Worm (Caenorhabditis elegans): ENCODE results near the gene eyg-1.

DNA sequence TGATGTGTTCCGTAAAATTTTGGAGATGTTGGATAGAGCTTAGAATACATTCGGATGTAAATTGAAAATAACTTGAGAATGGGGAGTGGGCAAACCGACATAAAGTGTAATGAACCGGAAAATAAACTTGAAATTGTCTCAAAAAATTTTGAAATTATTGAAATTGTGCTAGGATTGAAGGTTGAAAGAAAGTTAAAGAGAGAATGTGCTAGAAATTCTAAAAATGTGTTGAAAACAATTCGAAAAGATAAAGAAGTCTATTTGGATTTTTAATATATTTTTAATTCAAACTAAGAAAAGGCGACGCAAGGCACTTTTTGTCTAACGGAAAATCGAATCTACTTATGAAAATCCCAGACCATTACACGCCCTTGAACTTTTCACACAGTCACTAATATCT, 6.1 kb upstream of the eyg-1 start, which contains the start of gene ZK938.3:
- TF ChIP-seq ztf-11 (tag; optimal IDR thresholded peaks at IDR 0.05) (no peak), blmp-1 (tag; optimal IDR thresholded peaks at IDR 0.05; ENCODE audit: insufficient read depth) (no peak), lin-11 (tag; optimal IDR thresholded peaks at IDR 0.05) (no peak), nhr-11 (tag; optimal IDR thresholded peaks at IDR 0.05) (no peak), ZK546.5 (tag; optimal IDR thresholded peaks at IDR 0.05) (no peak), unc-62 (GFP tag; optimal IDR thresholded peaks at IDR 0.05) (no peak), Y55F3AM.14 (GFP tag; optimal IDR thresholded peaks at IDR 0.05) (no peak), unc-55 (GFP tag; optimal IDR thresholded peaks at IDR 0.05) (no peak), alr-1 (tag; optimal IDR thresholded peaks at IDR 0.05) (no peak), elt-3 (tag; optimal IDR thresholded peaks at IDR 0.05) (no peak), mab-5 (tag; optimal IDR thresholded peaks at IDR 0.05) (no peak), ceh-82 (tag; optimal IDR thresholded peaks at IDR 0.05) (no peak), aly-2 (tag; optimal IDR thresholded peaks at IDR 0.05) (no peak)

Measured in whole organism, L2 larva.